Fruit fly (Drosophila melanogaster): ENCODE measurements around the gene CG42716.

dm6 chr3L:16083693-16084092, 50.1 kb downstream of the CG42716 start, which contains the start of gene CG13075:
- no peak for TF ChIP-seq ovo (GFP tag; optimal IDR thresholded peaks at IDR 0.05)
- TF ChIP-seq Clk (GFP tag; optimal IDR thresholded peaks at IDR 0.05), result no peak
- TF ChIP-seq CG12768 (GFP tag; optimal IDR thresholded peaks at IDR 0.05), result no peak
- no peak for TF ChIP-seq kay (GFP tag; ENCODE audit: borderline replicate concordance)
- no peak for TF ChIP-seq bab1 (GFP tag; optimal IDR thresholded peaks at IDR 0.05)
- no peak for TF ChIP-seq CG11617 (GFP tag; optimal IDR thresholded peaks at IDR 0.05)
- no peak for TF ChIP-seq cic (GFP tag; optimal IDR thresholded peaks at IDR 0.05)
- TF ChIP-seq Hr96 (GFP tag; optimal IDR thresholded peaks at IDR 0.05), result no peak
- TF ChIP-seq CG7045 (GFP tag; optimal IDR thresholded peaks at IDR 0.05), result no peak
- TF ChIP-seq CG5204 (GFP tag; optimal IDR thresholded peaks at IDR 0.05), result no peak
- TF ChIP-seq tj (GFP tag; optimal IDR thresholded peaks at IDR 0.05), result no peak
